Fruit fly (Drosophila melanogaster) whole organism, pupa: ENCODE measurements around the gene Pp2A-29B.

Experiments
- CG14655 ChIP-seq: fragments of 200-800 bp; sonication (Bioruptor generic); optimal IDR thresholded peaks from 3 replicates; lab custom pipeline; 2017; ENCODE audit warnings: mild to moderate bottlenecking, missing biosample characterization, missing genetic modification reagents, missing genetic modification characterization
- CG17806 ChIP-seq: fragments of 200-800 bp; sonication (Bioruptor generic); optimal IDR thresholded peaks from 2 replicates; lab custom pipeline; 2018; ENCODE audit warnings: missing biosample characterization, mild to moderate bottlenecking, missing genetic modification characterization, moderate library complexity
- CG8159 ChIP-seq: fragments of 200-800 bp; sonication (Bioruptor generic); optimal IDR thresholded peaks from 3 replicates; lab custom pipeline; 2018; ENCODE audit warnings: missing biosample characterization, mild to moderate bottlenecking, missing genetic modification characterization, moderate library complexity
- CG8301 ChIP-seq: fragments of 200-800 bp; sonication (Bioruptor generic); optimal IDR thresholded peaks from 2 replicates; lab custom pipeline; 2018; ENCODE audit warnings: missing biosample characterization, mild to moderate bottlenecking, missing genetic modification characterization
- D1 ChIP-seq: fragments of 200-800 bp; sonication (Bioruptor generic); optimal IDR thresholded peaks from 2 replicates; lab custom pipeline; 2018; ENCODE audit warnings: missing biosample characterization, mild to moderate bottlenecking, missing genetic modification characterization, moderate library complexity
- Ets98B ChIP-seq: fragments of 200-800 bp; sonication (Bioruptor generic); IDR thresholded peaks from 2 replicates; pipeline ENCODE4 v1.3.6; 2022; ENCODE audit warnings: missing biosample characterization, missing genetic modification characterization
- Pif1A ChIP-seq: fragments of 200-800 bp; sonication (Bioruptor generic); optimal IDR thresholded peaks from 3 replicates; lab custom pipeline; 2016; ENCODE audit warnings: missing biosample characterization, missing genetic modification characterization
- Pif1B ChIP-seq: fragments of 200-800 bp; sonication (Bioruptor generic); optimal IDR thresholded peaks from 3 replicates; lab custom pipeline; 2016; ENCODE audit warnings: missing biosample characterization, missing genetic modification characterization
- Snoo ChIP-seq: fragments of 200-800 bp; sonication (Bioruptor generic); optimal IDR thresholded peaks from 3 replicates; lab custom pipeline; 2017; ENCODE audit warnings: missing biosample characterization, mild to moderate bottlenecking, missing genetic modification characterization, inconsistent platforms
- fd96Ca ChIP-seq: fragments of 200-800 bp; sonication (Bioruptor generic); IDR thresholded peaks from 3 replicates; pipeline ENCODE4 v1.3.6; 2022; ENCODE audit warnings: missing biosample characterization, missing genetic modification characterization
- rn ChIP-seq: fragments of 200-800 bp; sonication (Bioruptor generic); IDR thresholded peaks from 2 replicates; pipeline ENCODE4 v1.3.6; 2022; ENCODE audit warnings: missing biosample characterization, missing genetic modification characterization

DNA sequence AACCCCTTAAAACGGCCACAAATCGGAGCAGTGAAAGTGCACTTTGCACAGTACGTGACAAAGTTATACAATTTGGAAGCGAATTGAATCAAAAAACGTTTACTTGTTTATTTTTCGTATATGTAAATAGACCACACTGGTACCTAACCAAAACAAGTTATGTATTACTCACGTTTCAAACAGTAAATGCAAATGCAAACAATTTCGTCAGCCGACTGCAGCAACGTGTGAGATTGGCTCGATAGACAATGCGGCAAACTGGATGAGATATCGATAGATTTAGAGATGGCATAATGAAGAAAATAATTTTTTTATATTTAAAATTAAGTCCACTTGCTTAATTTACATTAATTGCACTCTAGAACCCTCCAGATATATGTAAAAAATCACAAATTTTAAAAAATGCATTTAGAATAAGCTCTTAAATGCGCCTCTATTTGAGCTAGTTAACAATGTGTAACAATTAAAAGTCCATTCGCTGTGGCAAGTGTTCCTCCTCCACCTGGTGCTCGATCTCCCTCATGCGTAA, 15.7 kb downstream of the Pp2A-29B start, which contains the start of gene AlaRS:
- TF ChIP-seq CG17806 (tag; lab: Kevin White, UChicago) = peak; percentile 28
- peak; percentile 51 for TF ChIP-seq Pif1B
- TF ChIP-seq Snoo (tag; lab: Kevin White, UChicago) = peak; percentile 21
- no peak for TF ChIP-seq D1 (tag; lab: Kevin White, UChicago)
- peak; percentile 2 for TF ChIP-seq CG14655 (GFP tag; lab: Kevin White, UChicago)
- TF ChIP-seq rn (GFP tag; lab: Robert Waterston, UW) = no peak
- TF ChIP-seq fd96Ca (GFP tag; lab: Robert Waterston, UW) = no peak
- TF ChIP-seq Pif1A = peak; percentile 31
- no peak for TF ChIP-seq CG8301 (tag; lab: Kevin White, UChicago)
- TF ChIP-seq Ets98B (GFP tag; lab: Robert Waterston, UW) = peak; percentile 37
- peak; percentile 36 for TF ChIP-seq CG8159 (tag; lab: Kevin White, UChicago)
